Worm (Caenorhabditis elegans) whole organism, late embryonic: Measurements from ENCODE around the gene dhs-31.

Source experiments
- F13H6.1 ChIP-seq: sonication (generic microtip); optimal IDR thresholded peaks from 2 replicates; lab custom pipeline; 2016; ENCODE audit warnings: missing genetic modification characterization, missing compliant biosample characterization
- T23F11.4 ChIP-seq: fragments of 200-800 bp; sonication (Bioruptor generic); optimal IDR thresholded peaks from 2 replicates; lab custom pipeline; 2018; ENCODE audit warnings: mild to moderate bottlenecking, missing genetic modification characterization, missing compliant biosample characterization
- fkh-10 ChIP-seq: fragments of 150-350 bp; optimal IDR thresholded peaks from 2 replicates; lab custom pipeline; 2014; ENCODE audit warnings: missing biosample characterization, missing genetic modification reagents, missing genetic modification characterization
- gmeb-2 ChIP-seq: sonication (generic microtip); optimal IDR thresholded peaks from 2 replicates; lab custom pipeline; 2016; ENCODE audit warnings: missing genetic modification characterization, inconsistent platforms, missing compliant biosample characterization
- hlh-13 ChIP-seq: fragments of 200-800 bp; sonication (Bioruptor generic); optimal IDR thresholded peaks from 2 replicates; lab custom pipeline; 2018; ENCODE audit warnings: mild to moderate bottlenecking, missing genetic modification characterization, missing compliant biosample characterization
- hlh-8 ChIP-seq: sonication (generic microtip); optimal IDR thresholded peaks from 2 replicates; lab custom pipeline; 2016; ENCODE audit warnings: missing genotype, missing genetic modification characterization, missing compliant biosample characterization
- nhr-11 ChIP-seq: fragments of 150-350 bp; optimal IDR thresholded peaks from 2 replicates; lab custom pipeline; 2014; ENCODE audit warnings: missing biosample characterization, missing genetic modification characterization
- tbx-7 ChIP-seq: sonication (generic microtip); optimal IDR thresholded peaks from 2 replicates; lab custom pipeline; 2016; ENCODE audit warnings: missing genotype, missing genetic modification characterization, missing compliant biosample characterization

DNA sequence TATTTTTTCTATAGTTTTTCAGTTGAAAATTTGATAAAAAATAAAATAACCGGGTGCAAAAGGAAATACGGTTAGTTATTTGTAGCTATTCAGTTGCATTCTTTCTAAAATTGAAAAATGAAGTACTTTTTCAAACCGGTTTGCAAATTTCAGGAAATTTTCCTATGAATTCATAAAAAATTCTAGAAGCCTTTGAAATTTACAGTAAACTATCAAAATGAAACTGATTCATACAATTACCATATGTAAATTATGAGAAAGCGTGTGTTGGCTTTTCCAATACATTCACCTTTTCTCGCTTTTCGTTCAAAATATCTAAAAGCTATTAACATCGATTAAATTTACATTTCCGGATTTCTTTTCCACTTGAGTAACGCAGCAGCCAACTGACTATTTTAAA is 23.7 kb downstream of the dhs-31 start, which contains the start of gene ent-7:
- TF ChIP-seq hlh-13 (GFP tag; lab: Kevin White, UChicago) (no peak), nhr-11 (tag; lab: Kevin White, UChicago) (no peak), hlh-8 (tag; lab: Kevin White, UChicago) (no peak), T23F11.4 (GFP tag; lab: Kevin White, UChicago) (no peak), fkh-10 (no peak), tbx-7 (tag; lab: Kevin White, UChicago) (no peak), gmeb-2 (tag; lab: Kevin White, UChicago) (no peak), F13H6.1 (tag; lab: Kevin White, UChicago) (no peak)
